Fruit fly (Drosophila melanogaster) whole organism, embryonic: ENCODE data around the gene THG.

Experiments used
- CG10654 ChIP-seq: fragments of 200-800 bp; sonication (Bioruptor generic); optimal IDR thresholded peaks from 2 replicates; lab custom pipeline; 2016; ENCODE audit warnings: missing biosample characterization, missing genetic modification characterization
- CG11247 ChIP-seq: fragments of 200-800 bp; sonication (Bioruptor generic); IDR thresholded peaks from 2 replicates; pipeline ENCODE4 v1.3.6; 2022; ENCODE audit warnings: missing biosample characterization, missing genetic modification characterization
- CG11398 ChIP-seq: fragments of 200-800 bp; sonication (Bioruptor generic); optimal IDR thresholded peaks from 2 replicates; lab custom pipeline; 2016; ENCODE audit warnings: missing biosample characterization, missing genetic modification characterization
- CG11695 ChIP-seq: fragments of 200-800 bp; sonication (Bioruptor generic); IDR thresholded peaks from 3 replicates; pipeline ENCODE4 v1.3.6; 2022; ENCODE audit warnings: missing biosample characterization, missing genetic modification characterization
- CG12659 ChIP-seq: fragments of 200-800 bp; sonication (Bioruptor generic); optimal IDR thresholded peaks from 3 replicates; lab custom pipeline; 2017; ENCODE audit warnings: mild to moderate bottlenecking, missing biosample characterization, missing genetic modification reagents, missing genetic modification characterization
- CG15269 ChIP-seq: fragments of 200-800 bp; sonication (Bioruptor generic); optimal IDR thresholded peaks from 2 replicates; lab custom pipeline; 2018; ENCODE audit warnings: missing biosample characterization, mild to moderate bottlenecking, missing genetic modification characterization, moderate library complexity
- CG1602 ChIP-seq: fragments of 200-800 bp; sonication (Bioruptor generic); optimal IDR thresholded peaks from 3 replicates; lab custom pipeline; 2016; ENCODE audit warnings: missing biosample characterization, missing genetic modification characterization
- CG17359 ChIP-seq: fragments of 200-800 bp; sonication (Bioruptor generic); optimal IDR thresholded peaks from 3 replicates; lab custom pipeline; 2018; ENCODE audit warnings: missing biosample characterization, mild to moderate bottlenecking, missing genetic modification characterization, moderate library complexity
- CG2678 ChIP-seq: fragments of 200-800 bp; sonication (Bioruptor generic); optimal IDR thresholded peaks from 3 replicates; lab custom pipeline; 2019; ENCODE audit warnings: missing biosample characterization, mild to moderate bottlenecking, missing genetic modification characterization, moderate library complexity
- CG2889 ChIP-seq: fragments of 200-800 bp; sonication (Bioruptor generic); IDR thresholded peaks from 3 replicates; pipeline ENCODE4 v1.3.6; 2022; ENCODE audit warnings: missing biosample characterization, missing genetic modification characterization
- CG33213 ChIP-seq: fragments of 200-800 bp; sonication (Bioruptor generic); optimal IDR thresholded peaks from 3 replicates; lab custom pipeline; 2016; ENCODE audit warnings: missing biosample characterization, missing genetic modification characterization
- CG7372 ChIP-seq: fragments of 200-800 bp; sonication (Bioruptor generic); IDR thresholded peaks from 2 replicates; pipeline ENCODE4 v1.3.6; 2022; ENCODE audit warnings: missing biosample characterization, missing genetic modification characterization
- CG7839 ChIP-seq: fragments of 200-800 bp; sonication (Bioruptor generic); optimal IDR thresholded peaks from 3 replicates; lab custom pipeline; 2018; ENCODE audit warnings: missing biosample characterization, mild to moderate bottlenecking, missing genetic modification characterization, moderate library complexity
- CHES-1-like ChIP-seq: fragments of 200-800 bp; sonication (Bioruptor generic); optimal IDR thresholded peaks from 2 replicates; lab custom pipeline; 2016; ENCODE audit warnings: missing biosample characterization, missing genetic modification characterization
- Dbx ChIP-seq: fragments of 200-800 bp; sonication (Bioruptor generic); IDR thresholded peaks from 3 replicates; pipeline ENCODE4 v1.3.6; 2022; ENCODE audit warnings: missing biosample characterization, missing genetic modification characterization
- Ets65A ChIP-seq: fragments of 200-800 bp; sonication (Bioruptor generic); peaks from one replicate; lab custom pipeline; 2016; ENCODE audit warnings: missing biosample characterization, missing genetic modification characterization
- Hr51 ChIP-seq, 2 experiments: fragments of 200-800 bp; sonication (Bioruptor generic); optimal IDR thresholded peaks; 2 replicates in 1 of 2; 3 replicates in 1 of 2; lab custom pipeline; 2016 to 2018; ENCODE audit warnings: missing biosample characterization in 2 of 2, missing genetic modification characterization in 2 of 2, mild to moderate bottlenecking in 1 of 2, moderate library complexity in 1 of 2
- Med ChIP-seq: fragments of 200-800 bp; sonication (Bioruptor generic); peaks from one replicate; lab custom pipeline; 2016; ENCODE audit warnings: missing biosample characterization, missing genetic modification characterization, mild to moderate bottlenecking, inconsistent platforms, moderate library complexity
- NC2α ChIP-seq: fragments of 200-800 bp; sonication (Bioruptor generic); optimal IDR thresholded peaks from 2 replicates; lab custom pipeline; 2016; ENCODE audit warnings: missing biosample characterization, missing genetic modification characterization
- Ptx1 ChIP-seq: fragments of 200-800 bp; sonication (Bioruptor generic); IDR thresholded peaks from 2 replicates; pipeline ENCODE4 v1.3.6; 2022; ENCODE audit warnings: missing biosample characterization, missing genetic modification characterization
- Rfx ChIP-seq: fragments of 200-800 bp; sonication (Bioruptor generic); IDR thresholded peaks from 2 replicates; pipeline ENCODE4 v1.3.6; 2022; ENCODE audit warnings: missing biosample characterization, missing genetic modification characterization
- Sox102F ChIP-seq: fragments of 200-800 bp; sonication (Bioruptor generic); optimal IDR thresholded peaks from 2 replicates; lab custom pipeline; 2018; ENCODE audit warnings: missing biosample characterization, mild to moderate bottlenecking, missing genetic modification characterization, moderate library complexity
- az2 ChIP-seq: fragments of 200-800 bp; sonication (Bioruptor generic); optimal IDR thresholded peaks from 3 replicates; lab custom pipeline; 2016; ENCODE audit warnings: missing biosample characterization, missing genetic modification characterization
- chinmo ChIP-seq: fragments of 200-800 bp; sonication (Bioruptor generic); IDR thresholded peaks from 4 replicates; pipeline ENCODE4 v1.3.6; 2022; ENCODE audit warnings: missing biosample characterization, missing genetic modification characterization; ENCODE audit not compliant: partially characterized antibody
- gem ChIP-seq: fragments of 200-800 bp; sonication (Bioruptor generic); optimal IDR thresholded peaks from 2 replicates; lab custom pipeline; 2019; ENCODE audit warnings: missing biosample characterization, mild to moderate bottlenecking, missing genetic modification characterization, moderate library complexity
- ind ChIP-seq: fragments of 200-800 bp; sonication (Bioruptor generic); optimal IDR thresholded peaks from 3 replicates; lab custom pipeline; 2016; ENCODE audit warnings: missing biosample characterization, missing genetic modification characterization
- lmd ChIP-seq: fragments of 200-800 bp; sonication (Bioruptor generic); IDR thresholded peaks from 2 replicates; pipeline ENCODE4 v1.3.6; 2022; ENCODE audit warnings: missing biosample characterization, missing genetic modification characterization
- pan ChIP-seq, 4 experiments: fragments of >200 bp in 3 of 4; fragments of 200-800 bp in 1 of 4; sonication (Bioruptor generic) in 1 of 4; optimal IDR thresholded peaks in 3 of 4; IDR thresholded peaks in 1 of 4; 2 replicates each; pipeline versions ENCODE4 v1.3.6 to Lab custom; 2017 to 2022; ENCODE audit warnings: missing biosample characterization in 2 of 4, missing genetic modification characterization in 2 of 4, mixed read lengths in 1 of 4
- rib ChIP-seq: fragments of 200-800 bp; sonication (Bioruptor generic); IDR thresholded peaks from 2 replicates; pipeline ENCODE4 v1.3.6; 2022; ENCODE audit warnings: missing biosample characterization, missing genetic modification characterization
- row ChIP-seq: fragments of 200-800 bp; sonication (Bioruptor generic); IDR thresholded peaks from 3 replicates; pipeline ENCODE4 v1.3.6; 2022; ENCODE audit warnings: missing biosample characterization, missing genetic modification characterization
- sd ChIP-seq: fragments of 200-800 bp; sonication (Bioruptor generic); optimal IDR thresholded peaks from 3 replicates; lab custom pipeline; 2018; ENCODE audit warnings: missing biosample characterization, mild to moderate bottlenecking, missing genetic modification characterization, moderate library complexity
- slbo ChIP-seq: fragments of 200-800 bp; sonication (Bioruptor generic); IDR thresholded peaks from 2 replicates; pipeline ENCODE4 v1.3.6; 2022; ENCODE audit warnings: missing biosample characterization, missing genetic modification characterization
- tap ChIP-seq: fragments of 200-800 bp; optimal IDR thresholded peaks from 3 replicates; lab custom pipeline; 2019; ENCODE audit warnings: missing biosample characterization, mild to moderate bottlenecking, missing genetic modification characterization, moderate library complexity
- vvl ChIP-seq: fragments of 200-800 bp; sonication (Bioruptor generic); IDR thresholded peaks from 2 replicates; pipeline ENCODE4 v1.3.6; 2022; ENCODE audit warnings: missing biosample characterization, missing genetic modification characterization
- wek ChIP-seq: fragments of 200-800 bp; sonication (Bioruptor generic); optimal IDR thresholded peaks from 3 replicates; lab custom pipeline; 2018; ENCODE audit warnings: missing biosample characterization, mild to moderate bottlenecking, missing genetic modification characterization, moderate library complexity
- zen ChIP-seq: fragments of 200-800 bp; sonication (Bioruptor generic); optimal IDR thresholded peaks from 3 replicates; lab custom pipeline; 2018; ENCODE audit warnings: missing biosample characterization, mild to moderate bottlenecking, missing genetic modification characterization, moderate library complexity

THG gene

dm6 chr2L:15005505-15005904 is 4.0 kb downstream of the THG start, which contains the start of gene DCTN5-p25 (continued):
- no peak for TF ChIP-seq CG2889
- no peak for TF ChIP-seq Hr51 (GFP tag; optimal IDR thresholded peaks at IDR 0.05; lab: Kevin White, UChicago)
- TF ChIP-seq CG11398 (GFP tag; lab: Kevin White, UChicago) = no peak
- TF ChIP-seq CG11247 = no peak
- peak; percentile 28 for TF ChIP-seq zen
- no peak for TF ChIP-seq tap

dm6 chr2L:15001847-15002246 is 7.7 kb downstream of the THG start:
- TF ChIP-seq Rfx (GFP tag; lab: Robert Waterston, UW) = 0 out of 2 replicates have a peak, but pooled peaks have one; percentile 25
- no peak for TF ChIP-seq pan (optimal IDR thresholded peaks at IDR 0.05; lab: Kevin White, UChicago)
- peak in 1 of 2 experiments; percentile 53 for TF ChIP-seq pan (GFP tag; optimal IDR thresholded peaks at IDR 0.05 in 1 of 2, IDR thresholded peaks at IDR 0.05 in 1 of 2)
- peak in 1 of 2 experiments; percentile 45 for TF ChIP-seq Hr51 (GFP tag; optimal IDR thresholded peaks at IDR 0.05; lab: Kevin White, UChicago)
- TF ChIP-seq row (GFP tag; lab: Robert Waterston, UW) = 0 out of 3 replicates have a peak, but pooled peaks have one; percentile 15
- TF ChIP-seq Med (GFP tag; lab: Kevin White, UChicago) = peak; percentile 51
- no peak for TF ChIP-seq CG17359 (tag; lab: Kevin White, UChicago)
- peak; percentile 37 for TF ChIP-seq CG2678 (tag; lab: Kevin White, UChicago)
- peak; percentile 20 for TF ChIP-seq gem (tag; lab: Kevin White, UChicago)
- no peak for TF ChIP-seq az2
- TF ChIP-seq ind (GFP tag; lab: Kevin White, UChicago) = peak; percentile 12
- peak; percentile 3 for TF ChIP-seq CG12659 (GFP tag; lab: Kevin White, UChicago)
- TF ChIP-seq NC2α (GFP tag; lab: Kevin White, UChicago) = no peak
- no peak for TF ChIP-seq CHES-1-like (GFP tag; lab: Kevin White, UChicago)
- TF ChIP-seq CG33213 (GFP tag; lab: Kevin White, UChicago) = no peak
- peak; percentile 28; the same call in 1 of the 2 replicates for TF ChIP-seq Ptx1 (GFP tag; lab: Robert Waterston, UW)
- peak; percentile 7; the same call in 1 of the 2 replicates for TF ChIP-seq lmd (GFP tag; lab: Robert Waterston, UW)
- TF ChIP-seq wek = no peak
- TF ChIP-seq CG11695 (GFP tag; lab: Robert Waterston, UW) = peak; percentile 74
- TF ChIP-seq CG7839 = peak; percentile 12
- no peak for TF ChIP-seq CG10654 (GFP tag; lab: Kevin White, UChicago)
- peak; percentile 33 for TF ChIP-seq CG15269 (tag; lab: Kevin White, UChicago)
- TF ChIP-seq slbo = peak; percentile 28; the same call in 1 of the 2 replicates
- peak; percentile 8 for TF ChIP-seq Sox102F

dm6 chr2L:15000360-15000759 is 9.2 kb downstream of the THG start:
- no peak for TF ChIP-seq CG1602 (GFP tag; lab: Kevin White, UChicago)
- TF ChIP-seq sd = peak; percentile 78
- TF ChIP-seq vvl (GFP tag; lab: Robert Waterston, UW) = 0 out of 2 replicates have a peak, but pooled peaks have one; percentile 20
- TF ChIP-seq Ets65A (GFP tag; lab: Kevin White, UChicago) = peak; percentile 3
- no peak for TF ChIP-seq Dbx (GFP tag; lab: Robert Waterston, UW)
- no peak for TF ChIP-seq CHES-1-like (GFP tag; lab: Kevin White, UChicago)
- TF ChIP-seq CG7372 = 0 out of 2 replicates have a peak, but pooled peaks have one; percentile 15
- 0 out of 2 replicates have a peak, but pooled peaks have one; percentile 18 for TF ChIP-seq rib (GFP tag; lab: Robert Waterston, UW)
- 0 out of 4 replicates have a peak, but pooled peaks have one; percentile 67 for TF ChIP-seq chinmo (GFP tag; lab: Robert Waterston, UW)
